Worm (Caenorhabditis elegans) whole organism, L1 larva: ENCODE data around the gene Y37H2A.7.

Source experiments
- C04F5.9 ChIP-seq: sonication (generic microtip); optimal IDR thresholded peaks from 2 replicates; lab custom pipeline; 2016; ENCODE audit warnings: missing genetic modification characterization, missing compliant biosample characterization
- C16A3.4 ChIP-seq: fragments of 150-350 bp; optimal IDR thresholded peaks from 2 replicates; lab custom pipeline; 2014; ENCODE audit warnings: missing biosample characterization, missing genetic modification characterization
- Y116A8C.19 ChIP-seq: sonication (generic microtip); optimal IDR thresholded peaks from 2 replicates; lab custom pipeline; 2016; ENCODE audit warnings: missing compliant biosample characterization, missing genetic modification characterization, borderline replicate concordance
- ceh-8 ChIP-seq: fragments of 200-800 bp; sonication (Bioruptor generic); optimal IDR thresholded peaks from 2 replicates; lab custom pipeline; 2018; ENCODE audit warnings: mild to moderate bottlenecking, missing genetic modification characterization, moderate library complexity, missing compliant biosample characterization
- ceh-82 ChIP-seq, 3 experiments: fragments of 150-350 bp in 1 of 3; sonication (generic microtip) in 2 of 3; optimal IDR thresholded peaks; 2 replicates each; lab custom pipeline; 2014 to 2017; ENCODE audit warnings: missing biosample characterization in 3 of 3, missing genetic modification characterization in 3 of 3
- ceh-90 ChIP-seq: sonication (generic microtip); optimal IDR thresholded peaks from 2 replicates; lab custom pipeline; 2016; ENCODE audit warnings: missing genetic modification characterization, missing compliant biosample characterization
- dpl-1 ChIP-seq, 3 experiments: fragments of 150-350 bp in 2 of 3; sonication (generic microtip) in 1 of 3; optimal IDR thresholded peaks; 2 replicates each; lab custom pipeline; 2014 to 2017; ENCODE audit warnings: missing biosample characterization in 3 of 3, missing genetic modification characterization in 3 of 3, missing genetic modification reagents in 3 of 3
- dsc-1 ChIP-seq: sonication (generic microtip); optimal IDR thresholded peaks from 2 replicates; lab custom pipeline; 2016; ENCODE audit warnings: mild to moderate bottlenecking, missing genetic modification characterization, missing compliant biosample characterization
- efl-1 ChIP-seq, 4 experiments: fragments of 150-350 bp; optimal IDR thresholded peaks in 3 of 4; peaks in 1 of 4; 1 replicate in 1 of 4; 2 replicates in 3 of 4; lab custom pipeline; 2014; ENCODE audit warnings: missing biosample characterization in 2 of 4, missing genetic modification characterization in 2 of 4, missing genetic modification reagents in 2 of 4
- efl-3 ChIP-seq: fragments of 200-800 bp; sonication (Bioruptor generic); optimal IDR thresholded peaks from 2 replicates; lab custom pipeline; 2018; ENCODE audit warnings: mild to moderate bottlenecking, missing genetic modification characterization, missing compliant biosample characterization
- elt-2 ChIP-seq: sonication (generic microtip); optimal IDR thresholded peaks from 2 replicates; lab custom pipeline; 2016; ENCODE audit warnings: missing genetic modification characterization, mild to moderate bottlenecking, inconsistent platforms, missing compliant biosample characterization, missing genetic modification reagents
- elt-3 ChIP-seq, 6 experiments: fragments of 150-350 bp in 1 of 6; sonication (generic microtip); optimal IDR thresholded peaks; 2 replicates each; lab custom pipeline; 2017 to 2018; ENCODE audit warnings: missing biosample characterization in 6 of 6, missing genetic modification characterization in 6 of 6, inconsistent platforms in 1 of 6
- fkh-10 ChIP-seq: sonication (generic microtip); optimal IDR thresholded peaks from 2 replicates; lab custom pipeline; 2017; ENCODE audit warnings: missing biosample characterization, missing genetic modification reagents, missing genetic modification characterization
- fkh-4 ChIP-seq: sonication (generic microtip); optimal IDR thresholded peaks from 2 replicates; lab custom pipeline; 2016; ENCODE audit warnings: missing compliant biosample characterization, missing genetic modification characterization, borderline replicate concordance
- hlh-17 ChIP-seq: fragments of 200-800 bp; sonication (Bioruptor generic); optimal IDR thresholded peaks from 2 replicates; lab custom pipeline; 2018; ENCODE audit warnings: missing genetic modification characterization, mild to moderate bottlenecking, missing compliant biosample characterization, moderate library complexity, borderline replicate concordance
- hpl-2 ChIP-seq: fragments of 150-350 bp; optimal IDR thresholded peaks from 2 replicates; lab custom pipeline; 2014; ENCODE audit warnings: missing biosample characterization, missing genetic modification reagents, missing genetic modification characterization
- isw-1 ChIP-seq: fragments of 200-800 bp; sonication (Bioruptor generic); IDR thresholded peaks from 2 replicates; pipeline ENCODE4 v1.3.6; 2022; ENCODE audit warnings: missing genetic modification characterization, missing compliant biosample characterization
- lin-14 ChIP-seq: fragments of 200-800 bp; sonication (Bioruptor generic); optimal IDR thresholded peaks from 2 replicates; lab custom pipeline; 2018; ENCODE audit warnings: mild to moderate bottlenecking, missing genetic modification characterization, moderate library complexity, missing compliant biosample characterization
- lin-35 ChIP-seq, 2 experiments: fragments of 150-350 bp; optimal IDR thresholded peaks; 2 replicates each; lab custom pipeline; 2014; ENCODE audit warnings: missing biosample characterization in 2 of 2, missing genetic modification characterization in 2 of 2, missing genetic modification reagents in 2 of 2
- lir-3 ChIP-seq: sonication (generic microtip); optimal IDR thresholded peaks from 2 replicates; lab custom pipeline; 2016; ENCODE audit warnings: mild to moderate bottlenecking, missing genetic modification characterization, moderate library complexity, missing compliant biosample characterization; ENCODE audit not compliant: poor library complexity
- mdl-1 ChIP-seq, 2 experiments: fragments of 150-350 bp; optimal IDR thresholded peaks; 2 replicates each; lab custom pipeline; 2014 to 2017; ENCODE audit warnings: missing biosample characterization in 2 of 2, missing genetic modification characterization in 2 of 2, inconsistent platforms in 1 of 2
- mef-2 ChIP-seq: fragments of 150-350 bp; optimal IDR thresholded peaks from 2 replicates; lab custom pipeline; 2014; ENCODE audit warnings: missing biosample characterization, missing genetic modification characterization
- nhr-11 ChIP-seq: fragments of 150-350 bp; optimal IDR thresholded peaks from 2 replicates; lab custom pipeline; 2014; ENCODE audit warnings: missing biosample characterization, missing genetic modification characterization
- nhr-12 ChIP-seq: sonication (generic microtip); optimal IDR thresholded peaks from 2 replicates; lab custom pipeline; 2017; ENCODE audit warnings: missing biosample characterization, missing genetic modification characterization
- nhr-28 ChIP-seq: fragments of 150-350 bp; optimal IDR thresholded peaks from 2 replicates; lab custom pipeline; 2014; ENCODE audit warnings: missing biosample characterization, missing genetic modification characterization
- nhr-76 ChIP-seq: sonication (generic microtip); optimal IDR thresholded peaks from 2 replicates; lab custom pipeline; 2017; ENCODE audit warnings: missing biosample characterization, missing genetic modification characterization
- pag-3 ChIP-seq: sonication (generic microtip); optimal IDR thresholded peaks from 2 replicates; lab custom pipeline; 2017; ENCODE audit warnings: missing genetic modification characterization, mild to moderate bottlenecking, missing compliant biosample characterization, antibody characterized with exemption, borderline replicate concordance; ENCODE audit not compliant: insufficient read depth
- pax-3 ChIP-seq: fragments of 200-800 bp; sonication (Bioruptor generic); optimal IDR thresholded peaks from 2 replicates; lab custom pipeline; 2018; ENCODE audit warnings: mild to moderate bottlenecking, missing genetic modification characterization, moderate library complexity, missing compliant biosample characterization
- rnt-1 ChIP-seq: sonication (generic microtip); optimal IDR thresholded peaks from 2 replicates; lab custom pipeline; 2016; ENCODE audit warnings: mild to moderate bottlenecking, missing genetic modification characterization, moderate library complexity, missing compliant biosample characterization
- skn-1 ChIP-seq: fragments of 150-350 bp; optimal IDR thresholded peaks from 2 replicates; lab custom pipeline; 2014; ENCODE audit warnings: missing biosample characterization, missing genetic modification characterization
- snu-23 ChIP-seq: sonication (generic microtip); optimal IDR thresholded peaks from 2 replicates; lab custom pipeline; 2016; ENCODE audit warnings: missing genetic modification characterization, missing compliant biosample characterization
- sptf-1 ChIP-seq: fragments of 150-350 bp; optimal IDR thresholded peaks from 2 replicates; lab custom pipeline; 2014; ENCODE audit warnings: missing biosample characterization, missing genetic modification characterization
- tbx-2 ChIP-seq: sonication (generic microtip); optimal IDR thresholded peaks from 2 replicates; lab custom pipeline; 2016; ENCODE audit warnings: missing genetic modification characterization, missing compliant biosample characterization
- tlp-1 ChIP-seq: fragments of 150-350 bp; optimal IDR thresholded peaks from 2 replicates; lab custom pipeline; 2014; ENCODE audit warnings: missing biosample characterization, missing genetic modification characterization
- unc-130 ChIP-seq: fragments of 150-350 bp; optimal IDR thresholded peaks from 2 replicates; lab custom pipeline; 2017; ENCODE audit warnings: missing biosample characterization, missing genetic modification characterization, inconsistent platforms
- unc-62 ChIP-seq: fragments of 150-350 bp; optimal IDR thresholded peaks from 2 replicates; lab custom pipeline; 2014; ENCODE audit warnings: missing biosample characterization, missing genetic modification reagents, missing genetic modification characterization
- xbp-1 ChIP-seq: sonication (generic microtip); optimal IDR thresholded peaks from 2 replicates; lab custom pipeline; 2016; ENCODE audit warnings: missing genetic modification characterization, missing compliant biosample characterization
- ztf-11 ChIP-seq, 2 experiments: sonication (generic microtip); optimal IDR thresholded peaks; 2 replicates each; lab custom pipeline; 2016 to 2017; ENCODE audit warnings: missing genetic modification characterization in 2 of 2, missing biosample characterization in 1 of 2, missing compliant biosample characterization in 1 of 2

Y37H2A.7 gene

ce11 chrV:18133177-18133576 is 1.1 kb downstream of the Y37H2A.7 start, which contains the start of gene Y37H2A.18:
TSS of gene Y37H2A.18 (minus strand) at chrV:18133277.
- TF ChIP-seq ceh-90 (tag; lab: Kevin White, UChicago) (no peak), elt-2 (tag; lab: Kevin White, UChicago) (no peak), tlp-1 (tag; lab: Kevin White, UChicago) (no peak), nhr-12 (tag; lab: Kevin White, UChicago) (no peak)

ce11 chrV:18131049-18131448 is 3.2 kb downstream of the Y37H2A.7 start, which contains the start of gene Y37H2A.12:
TSS of gene Y37H2A.12 (minus strand) at chrV:18131129.
- TF ChIP-seq ceh-8: no peak
- TF ChIP-seq mef-2 (tag; lab: Kevin White, UChicago): no peak
- TF ChIP-seq xbp-1 (tag; lab: Kevin White, UChicago): no peak
- no peak for TF ChIP-seq dsc-1 (tag; lab: Kevin White, UChicago)
- no peak for TF ChIP-seq mdl-1 (tag; optimal IDR thresholded peaks at IDR 0.05; lab: Kevin White, UChicago)
- no peak for TF ChIP-seq dpl-1 (GFP tag; optimal IDR thresholded peaks at IDR 0.05; lab: Kevin White, UChicago)
- no peak for TF ChIP-seq tlp-1 (tag; lab: Kevin White, UChicago)
- no peak for TF ChIP-seq ceh-82 (tag; optimal IDR thresholded peaks at IDR 0.05; lab: Kevin White, UChicago)
- TF ChIP-seq nhr-28: no peak
- TF ChIP-seq unc-130 (tag; lab: Kevin White, UChicago): no peak
- TF ChIP-seq hpl-2 (GFP tag; lab: Kevin White, UChicago): no peak
- TF ChIP-seq pax-3: no peak
- TF ChIP-seq tbx-2: no peak
- no peak for TF ChIP-seq sptf-1 (tag; lab: Kevin White, UChicago)
- TF ChIP-seq nhr-11 (tag; lab: Kevin White, UChicago): no peak
- no peak for TF ChIP-seq rnt-1 (tag; lab: Kevin White, UChicago)
- TF ChIP-seq unc-62 (GFP tag; lab: Kevin White, UChicago): no peak

ce11 chrV:18128545-18128944 is 5.7 kb downstream of the Y37H2A.7 start:
- TF ChIP-seq pax-3: no peak
- no peak for TF ChIP-seq efl-1 (optimal IDR thresholded peaks at IDR 0.05; lab: Kevin White, UChicago)
- no peak for TF ChIP-seq efl-1 (GFP tag; optimal IDR thresholded peaks at IDR 0.05 in 1 of 2; lab: Kevin White, UChicago)
- TF ChIP-seq mef-2 (tag; lab: Kevin White, UChicago): no peak
- TF ChIP-seq isw-1 (GFP tag; lab: Robert Waterston, UW): no peak
- TF ChIP-seq unc-130 (tag; lab: Kevin White, UChicago): no peak
- TF ChIP-seq snu-23 (GFP tag; lab: Kevin White, UChicago): no peak
- TF ChIP-seq efl-3 (GFP tag; lab: Kevin White, UChicago): no peak
- no peak for TF ChIP-seq elt-2 (tag; lab: Kevin White, UChicago)
- TF ChIP-seq skn-1 (tag; lab: Kevin White, UChicago): no peak
- no peak for TF ChIP-seq xbp-1 (tag; lab: Kevin White, UChicago)
- TF ChIP-seq unc-62 (GFP tag; lab: Kevin White, UChicago): no peak
- TF ChIP-seq nhr-76 (tag; lab: Kevin White, UChicago): no peak
- no peak for TF ChIP-seq pag-3 (tag; lab: Kevin White, UChicago)
- no peak for TF ChIP-seq ztf-11 (tag; optimal IDR thresholded peaks at IDR 0.05; lab: Kevin White, UChicago)

ce11 chrV:18127192-18127591 is 7.1 kb downstream of the Y37H2A.7 start, which contains the start of gene fbxa-211:
TSS of gene fbxa-211 (plus strand) at chrV:18127519.
- no peak for TF ChIP-seq fkh-4 (tag; lab: Kevin White, UChicago)
- TF ChIP-seq tbx-2: no peak
- TF ChIP-seq skn-1 (tag; lab: Kevin White, UChicago): no peak
- TF ChIP-seq fkh-10 (GFP tag; lab: Kevin White, UChicago): no peak
- TF ChIP-seq hlh-17 (GFP tag; lab: Kevin White, UChicago): no peak

ce11 chrV:18125075-18125474 is 9.2 kb downstream of the Y37H2A.7 start, which contains the start of gene fbxa-210:
TSS of gene fbxa-210 (plus strand) at chrV:18125375.
- no peak for TF ChIP-seq nhr-76 (tag; lab: Kevin White, UChicago)
- no peak for TF ChIP-seq lir-3 (tag; lab: Kevin White, UChicago)
- TF ChIP-seq elt-3 (tag; optimal IDR thresholded peaks at IDR 0.05; lab: Kevin White, UChicago): no peak
- TF ChIP-seq hpl-2 (GFP tag; lab: Kevin White, UChicago): no peak
- no peak for TF ChIP-seq lin-14 (GFP tag; lab: Kevin White, UChicago)
- TF ChIP-seq Y116A8C.19 (tag; lab: Kevin White, UChicago): no peak
- no peak for TF ChIP-seq C04F5.9
- TF ChIP-seq pax-3: no peak
- TF ChIP-seq rnt-1 (tag; lab: Kevin White, UChicago): no peak
- TF ChIP-seq hlh-17 (GFP tag; lab: Kevin White, UChicago): no peak
- TF ChIP-seq efl-1 (optimal IDR thresholded peaks at IDR 0.05; lab: Kevin White, UChicago): no peak
- TF ChIP-seq efl-1 (GFP tag; optimal IDR thresholded peaks at IDR 0.05 in 1 of 2; lab: Kevin White, UChicago): no peak
- no peak for TF ChIP-seq C16A3.4
- no peak for TF ChIP-seq lin-35 (GFP tag; optimal IDR thresholded peaks at IDR 0.05; lab: Kevin White, UChicago)
